Worm (Caenorhabditis elegans): ENCODE results near the gene cyp-33C11.

cyp-33C11 gene

DNA sequence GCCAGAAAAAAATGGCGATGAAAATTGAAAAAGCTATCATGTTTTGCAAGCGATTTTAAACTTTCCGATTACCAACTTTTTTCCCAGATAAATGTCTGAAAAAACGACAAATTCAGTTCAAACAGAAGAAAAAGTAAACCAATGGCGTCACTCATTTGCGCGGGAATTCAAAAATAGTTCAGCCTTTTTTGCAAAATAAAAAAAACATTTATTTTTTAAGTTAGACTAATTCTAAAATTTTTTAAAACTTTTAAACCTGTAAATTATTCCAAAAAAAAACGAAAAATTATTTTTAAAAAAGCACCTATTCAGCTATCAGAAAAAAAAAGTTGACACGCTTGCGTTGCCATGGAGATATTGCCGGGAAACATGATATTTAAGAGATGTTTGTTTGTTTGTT is at the start of gene cyp-33C11:
TSS of gene cyp-33C11 (minus strand) at position 101 of the 400 bp plus-strand sequence.
- TF ChIP-seq ztf-4 (tag; optimal IDR thresholded peaks at IDR 0.05): no peak

DNA sequence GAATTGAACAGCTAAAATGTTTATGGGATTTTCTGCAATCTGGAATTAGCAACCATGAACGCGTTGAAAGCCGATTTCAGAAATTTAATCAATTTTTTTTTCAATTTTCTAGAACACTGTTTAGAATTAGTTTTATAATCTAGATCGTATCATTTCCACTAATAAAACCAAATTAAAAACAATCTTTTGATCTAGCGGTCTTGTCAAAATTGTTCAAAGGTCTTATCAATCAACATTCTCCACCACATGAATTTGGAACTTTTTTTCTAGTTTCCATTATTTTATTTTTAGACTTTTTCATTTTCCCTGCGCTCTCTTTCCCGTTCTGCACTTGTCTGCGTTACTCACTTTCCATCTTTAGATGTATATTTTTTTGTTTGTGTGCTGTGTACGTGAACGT is 49.6 kb upstream of the cyp-33C11 start, which contains the start of gene srp-2:
TSS of gene srp-2 (plus strand) at position 301 of the 400 bp plus-strand sequence.
- TF ChIP-seq daf-12 (tag; optimal IDR thresholded peaks at IDR 0.05) (no peak), aly-2 (tag; optimal IDR thresholded peaks at IDR 0.05) (no peak), nhr-67 (tag; optimal IDR thresholded peaks at IDR 0.05) (no peak), lin-39 (tag; optimal IDR thresholded peaks at IDR 0.05) (no peak), unc-39 (tag; optimal IDR thresholded peaks at IDR 0.05) (no peak), snpc-4 (tag; optimal IDR thresholded peaks at IDR 0.05) (no peak), zag-1 (tag; optimal IDR thresholded peaks at IDR 0.05) (no peak), ztf-4 (tag; optimal IDR thresholded peaks at IDR 0.05) (no peak), nhr-28 (tag; optimal IDR thresholded peaks at IDR 0.05) (no peak), fkh-10 (GFP tag; optimal IDR thresholded peaks at IDR 0.05) (no peak), elt-1 (tag; optimal IDR thresholded peaks at IDR 0.05) (no peak), jun-1 (tag; optimal IDR thresholded peaks at IDR 0.05) (no peak), fos-1 (tag; optimal IDR thresholded peaks at IDR 0.05) (no peak), egl-5 (tag; optimal IDR thresholded peaks at IDR 0.05) (no peak), ZK546.5 (tag; optimal IDR thresholded peaks at IDR 0.05) (no peak), ceh-28 (tag; optimal IDR thresholded peaks at IDR 0.05) (no peak), nhr-23 (tag; optimal IDR thresholded peaks at IDR 0.05) (no peak), elt-2 (tag; optimal IDR thresholded peaks at IDR 0.05) (no peak), ceh-9 (tag; optimal IDR thresholded peaks at IDR 0.05) (no peak)

DNA sequence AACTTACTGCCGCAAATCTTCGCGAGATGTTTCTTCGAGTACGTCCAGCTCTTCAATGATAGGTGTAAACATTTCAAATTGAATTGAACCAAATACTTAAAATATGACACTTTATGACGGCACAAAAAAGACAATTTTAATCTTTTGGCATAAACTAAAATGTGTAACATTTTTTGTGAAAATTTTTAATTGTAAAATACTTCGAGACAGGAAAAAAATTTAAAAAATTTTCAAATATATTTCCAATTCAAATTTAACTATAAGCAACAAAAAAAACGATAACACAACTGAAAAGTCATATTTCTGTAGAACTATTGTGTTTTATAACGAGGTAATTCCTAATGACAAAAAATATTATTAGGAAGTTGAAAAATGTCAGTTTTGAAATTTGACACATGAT is 49.1 kb upstream of the cyp-33C11 start, which contains the start of gene C05E4.12:
TSS of gene C05E4.12 (minus strand) at position 101 of the 400 bp plus-strand sequence.
- TF ChIP-seq pqm-1 (tag; optimal IDR thresholded peaks at IDR 0.05): no peak
- TF ChIP-seq nhr-12 (tag; optimal IDR thresholded peaks at IDR 0.05): no peak
- no peak for TF ChIP-seq ztf-4 (tag; optimal IDR thresholded peaks at IDR 0.05)
- no peak for TF ChIP-seq elt-2 (tag; optimal IDR thresholded peaks at IDR 0.05)
- TF ChIP-seq nhr-76 (tag; optimal IDR thresholded peaks at IDR 0.05): no peak
- no peak for TF ChIP-seq daf-12 (tag; optimal IDR thresholded peaks at IDR 0.05)
- no peak for TF ChIP-seq jun-1 (tag; optimal IDR thresholded peaks at IDR 0.05)
- no peak for TF ChIP-seq tbx-2 (tag; optimal IDR thresholded peaks at IDR 0.05)
- no peak for TF ChIP-seq elt-3 (tag; optimal IDR thresholded peaks at IDR 0.05)
- no peak for TF ChIP-seq snpc-4 (tag; optimal IDR thresholded peaks at IDR 0.05)
- TF ChIP-seq nhr-43 (tag; optimal IDR thresholded peaks at IDR 0.05; ENCODE audit: poor library complexity, severe bottlenecking): no peak
- TF ChIP-seq nhr-237 (tag; optimal IDR thresholded peaks at IDR 0.05): no peak
- TF ChIP-seq zag-1 (tag; optimal IDR thresholded peaks at IDR 0.05): no peak
- no peak for TF ChIP-seq unc-39 (tag; optimal IDR thresholded peaks at IDR 0.05)

DNA sequence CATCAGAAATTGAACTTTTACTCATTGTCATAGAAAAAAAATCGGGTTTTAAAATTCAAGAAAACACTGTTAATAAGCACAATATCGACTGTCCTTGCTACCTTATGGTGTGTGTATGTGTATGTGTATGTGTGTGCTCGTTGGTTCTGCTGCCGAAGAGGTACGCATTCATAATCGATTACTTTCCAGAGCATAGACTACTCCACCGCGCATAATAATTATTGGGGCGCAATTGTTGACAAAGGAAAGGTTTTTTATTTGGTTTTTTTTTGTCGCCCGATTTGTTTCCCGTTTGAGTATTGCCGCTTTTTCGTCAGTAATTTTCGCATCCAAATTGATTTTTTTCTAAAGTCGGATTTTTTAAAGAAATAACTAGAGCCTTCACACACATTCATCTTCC is 48.5 kb upstream of the cyp-33C11 start, which contains the start of gene C05E4.15:
TSS of gene C05E4.15 (minus strand) at position 101 of the 400 bp plus-strand sequence.
- TF ChIP-seq ceh-9 (tag; optimal IDR thresholded peaks at IDR 0.05): no peak
- TF ChIP-seq elt-3 (tag; optimal IDR thresholded peaks at IDR 0.05): no peak
- no peak for TF ChIP-seq ztf-11 (tag; optimal IDR thresholded peaks at IDR 0.05)
- TF ChIP-seq zag-1 (tag; optimal IDR thresholded peaks at IDR 0.05): no peak
- no peak for TF ChIP-seq elt-2 (tag; optimal IDR thresholded peaks at IDR 0.05)
- no peak for TF ChIP-seq ama-1 (optimal IDR thresholded peaks at IDR 0.05)

DNA sequence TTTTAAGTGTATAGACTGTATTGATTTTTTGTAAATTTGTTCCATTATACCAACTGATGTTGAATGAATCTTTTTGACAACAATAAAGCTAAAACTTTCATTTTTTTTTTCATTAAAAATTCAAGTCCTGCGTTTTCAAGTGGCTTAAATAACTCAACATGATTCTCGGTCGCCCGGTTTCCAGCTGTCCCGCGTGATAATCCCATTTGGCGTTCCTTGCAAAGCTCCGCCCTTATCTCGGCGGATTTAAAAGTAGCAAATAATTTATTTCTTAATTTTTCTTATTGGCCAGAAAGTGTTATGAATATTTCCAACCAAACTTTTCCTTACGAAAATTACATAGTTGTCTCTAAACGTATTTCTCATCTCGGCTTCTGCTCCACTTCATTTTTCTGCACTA is 43.4 kb upstream of the cyp-33C11 start, which contains the start of gene str-20:
TSS of gene str-20 (plus strand) at position 301 of the 400 bp plus-strand sequence.
- TF ChIP-seq ama-1 (optimal IDR thresholded peaks at IDR 0.05) (no peak), hmg-11 (tag; optimal IDR thresholded peaks at IDR 0.05) (no peak), fkh-2 (tag; optimal IDR thresholded peaks at IDR 0.05) (no peak), egl-5 (tag; optimal IDR thresholded peaks at IDR 0.05) (no peak), snpc-4 (tag; optimal IDR thresholded peaks at IDR 0.05) (no peak), nhr-67 (tag; optimal IDR thresholded peaks at IDR 0.05) (no peak), daf-12 (tag; optimal IDR thresholded peaks at IDR 0.05) (no peak), eor-1 (tag; optimal IDR thresholded peaks at IDR 0.05) (no peak), nhr-237 (tag; optimal IDR thresholded peaks at IDR 0.05) (no peak), nfya-1 (tag; optimal IDR thresholded peaks at IDR 0.05; ENCODE audit: insufficient read depth) (no peak), elt-3 (tag; optimal IDR thresholded peaks at IDR 0.05) (no peak), mdl-1 (tag; optimal IDR thresholded peaks at IDR 0.05) (no peak), nhr-77 (tag; optimal IDR thresholded peaks at IDR 0.05) (no peak), lin-39 (tag; optimal IDR thresholded peaks at IDR 0.05) (no peak), pha-4 (tag; optimal IDR thresholded peaks at IDR 0.05) (no peak), nhr-28 (tag; optimal IDR thresholded peaks at IDR 0.05) (no peak), nhr-11 (tag; optimal IDR thresholded peaks at IDR 0.05) (no peak), nhr-25 (tag; optimal IDR thresholded peaks at IDR 0.05) (no peak)

All from whole organism, L3 larva.